Fruit fly (Drosophila melanogaster) whole organism, embryonic: ENCODE measurements around the gene TFAM.
A peak's percentile ranks its signal among the peaks of the same experiment; 100 is the strongest.

Experiments
- Bgb ChIP-seq: fragments of 200-800 bp; sonication (Bioruptor generic); IDR thresholded peaks from 2 replicates; pipeline ENCODE4 v1.3.6; 2022; ENCODE audit warnings: missing biosample characterization, missing genetic modification characterization; ENCODE audit not compliant: partially characterized antibody
- Bteb2 ChIP-seq: fragments of 200-800 bp; sonication (Bioruptor generic); optimal IDR thresholded peaks from 2 replicates; lab custom pipeline; 2016; ENCODE audit warnings: missing biosample characterization, missing genetic modification characterization
- CG10147 ChIP-seq: fragments of 200-800 bp; sonication (Bioruptor generic); optimal IDR thresholded peaks from 2 replicates; lab custom pipeline; 2019; ENCODE audit warnings: missing biosample characterization, mild to moderate bottlenecking, missing genetic modification characterization, moderate library complexity
- CG10543 ChIP-seq: fragments of 200-800 bp; sonication (Bioruptor generic); optimal IDR thresholded peaks from 3 replicates; lab custom pipeline; 2017; ENCODE audit warnings: missing biosample characterization, mild to moderate bottlenecking, missing genetic modification characterization, moderate library complexity
- CG11247 ChIP-seq: fragments of 200-800 bp; sonication (Bioruptor generic); IDR thresholded peaks from 2 replicates; pipeline ENCODE4 v1.3.6; 2022; ENCODE audit warnings: missing biosample characterization, missing genetic modification characterization
- CG11504 ChIP-seq: fragments of 200-800 bp; sonication (Bioruptor generic); optimal IDR thresholded peaks from 3 replicates; lab custom pipeline; 2019; ENCODE audit warnings: missing biosample characterization, mild to moderate bottlenecking, missing genetic modification characterization, moderate library complexity
- CG11723 ChIP-seq: fragments of 200-800 bp; sonication (Bioruptor generic); optimal IDR thresholded peaks from 2 replicates; lab custom pipeline; 2017; ENCODE audit warnings: missing biosample characterization, mild to moderate bottlenecking, missing genetic modification characterization
- CG15269 ChIP-seq: fragments of 200-800 bp; sonication (Bioruptor generic); optimal IDR thresholded peaks from 2 replicates; lab custom pipeline; 2018; ENCODE audit warnings: missing biosample characterization, mild to moderate bottlenecking, missing genetic modification characterization, moderate library complexity
- CG17361 ChIP-seq: fragments of 200-800 bp; sonication (Bioruptor generic); IDR thresholded peaks from 3 replicates; pipeline ENCODE4 v1.3.6; 2022; ENCODE audit warnings: missing biosample characterization, missing genetic modification characterization
- CG17612 ChIP-seq: fragments of 200-800 bp; sonication (Bioruptor generic); IDR thresholded peaks from 2 replicates; pipeline ENCODE4 v1.3.6; 2022; ENCODE audit warnings: missing biosample characterization, missing genetic modification characterization
- CG18619 ChIP-seq: fragments of 200-800 bp; sonication (Bioruptor generic); optimal IDR thresholded peaks from 3 replicates; lab custom pipeline; 2017; ENCODE audit warnings: missing biosample characterization, mild to moderate bottlenecking, missing genetic modification characterization
- CG30020 ChIP-seq: fragments of 200-800 bp; optimal IDR thresholded peaks from 2 replicates; lab custom pipeline; 2019; ENCODE audit warnings: missing biosample characterization, mild to moderate bottlenecking, missing genetic modification characterization, moderate library complexity
- CG3163 ChIP-seq: fragments of 200-800 bp; sonication (Bioruptor generic); optimal IDR thresholded peaks from 3 replicates; lab custom pipeline; 2016; ENCODE audit warnings: missing biosample characterization, missing genetic modification characterization
- CG33557 ChIP-seq: fragments of 200-800 bp; sonication (Bioruptor generic); optimal IDR thresholded peaks from 2 replicates; lab custom pipeline; 2019; ENCODE audit warnings: missing biosample characterization, mild to moderate bottlenecking, missing genetic modification characterization, moderate library complexity
- CG3847 ChIP-seq: fragments of 200-800 bp; sonication (Bioruptor generic); IDR thresholded peaks from 2 replicates; pipeline ENCODE4 v1.3.6; 2022; ENCODE audit warnings: missing biosample characterization, missing genetic modification characterization
- CG4730 ChIP-seq: fragments of 200-800 bp; sonication (Bioruptor generic); IDR thresholded peaks from 2 replicates; pipeline ENCODE4 v1.3.6; 2022; ENCODE audit warnings: missing biosample characterization, missing genetic modification characterization
- CG4820 ChIP-seq: fragments of 200-800 bp; sonication (Bioruptor generic); optimal IDR thresholded peaks from 3 replicates; lab custom pipeline; 2016; ENCODE audit warnings: missing biosample characterization, missing genetic modification characterization
- CG6689 ChIP-seq: fragments of 200-800 bp; sonication (Bioruptor generic); IDR thresholded peaks from 2 replicates; pipeline ENCODE4 v1.3.6; 2022; ENCODE audit warnings: missing biosample characterization, missing genetic modification characterization
- CG6813 ChIP-seq: fragments of 200-800 bp; sonication (Bioruptor generic); optimal IDR thresholded peaks from 2 replicates; lab custom pipeline; 2017; ENCODE audit warnings: missing biosample characterization, missing genetic modification characterization, mild to moderate bottlenecking, moderate library complexity, missing genetic modification reagents
- CG7271 ChIP-seq: fragments of 200-800 bp; sonication (Bioruptor generic); optimal IDR thresholded peaks from 2 replicates; lab custom pipeline; 2018; ENCODE audit warnings: missing biosample characterization, mild to moderate bottlenecking, missing genetic modification characterization, moderate library complexity
- CG7928 ChIP-seq: fragments of 200-800 bp; sonication (Bioruptor generic); optimal IDR thresholded peaks from 2 replicates; lab custom pipeline; 2017; ENCODE audit warnings: missing biosample characterization, mild to moderate bottlenecking, missing genetic modification characterization
- CG8765 ChIP-seq: fragments of 200-800 bp; sonication (Bioruptor generic); IDR thresholded peaks from 2 replicates; pipeline ENCODE4 v1.3.6; 2022; ENCODE audit warnings: missing biosample characterization, missing genetic modification characterization
- CG9797 ChIP-seq: fragments of 200-800 bp; sonication (Bioruptor generic); optimal IDR thresholded peaks from 3 replicates; lab custom pipeline; 2018; ENCODE audit warnings: missing biosample characterization, mild to moderate bottlenecking, missing genetic modification characterization
- H15 ChIP-seq: fragments of 200-800 bp; sonication (Bioruptor generic); IDR thresholded peaks from 3 replicates; pipeline ENCODE4 v1.3.6; 2022; ENCODE audit warnings: missing biosample characterization, missing genetic modification characterization
- Hey ChIP-seq: fragments of 200-800 bp; sonication (Bioruptor generic); optimal IDR thresholded peaks from 3 replicates; lab custom pipeline; 2018; ENCODE audit warnings: missing biosample characterization, mild to moderate bottlenecking, missing genetic modification characterization
- Hmx ChIP-seq: fragments of 200-800 bp; sonication (Bioruptor generic); optimal IDR thresholded peaks from 2 replicates; lab custom pipeline; 2016; ENCODE audit warnings: missing biosample characterization, missing genetic modification characterization
- Jarid2 ChIP-seq: fragments of 200-800 bp; sonication (Bioruptor generic); optimal IDR thresholded peaks from 3 replicates; lab custom pipeline; 2017; ENCODE audit warnings: mild to moderate bottlenecking, missing biosample characterization, missing genetic modification reagents, missing genetic modification characterization
- Lhr ChIP-seq: fragments of 200-800 bp; sonication (Bioruptor generic); optimal IDR thresholded peaks from 3 replicates; lab custom pipeline; 2017; ENCODE audit warnings: mild to moderate bottlenecking, missing biosample characterization, missing genetic modification reagents, missing genetic modification characterization
- Med ChIP-seq: fragments of 200-800 bp; sonication (Bioruptor generic); peaks from one replicate; lab custom pipeline; 2016; ENCODE audit warnings: missing biosample characterization, missing genetic modification characterization, mild to moderate bottlenecking, inconsistent platforms, moderate library complexity
- Meics ChIP-seq: fragments of 200-800 bp; sonication (Bioruptor generic); optimal IDR thresholded peaks from 2 replicates; lab custom pipeline; 2017; ENCODE audit warnings: missing biosample characterization, mild to moderate bottlenecking, missing genetic modification characterization
- Myb ChIP-seq: fragments of 200-800 bp; sonication (Bioruptor generic); optimal IDR thresholded peaks from 2 replicates; lab custom pipeline; 2016; ENCODE audit warnings: missing biosample characterization, missing genetic modification characterization
- Poxn ChIP-seq: fragments of 200-800 bp; sonication (Bioruptor generic); IDR thresholded peaks from 2 replicates; pipeline ENCODE4 v1.3.6; 2022; ENCODE audit warnings: missing biosample characterization, missing genetic modification characterization
- Sin3A ChIP-seq: fragments of >200 bp; optimal IDR thresholded peaks from 2 replicates; lab custom pipeline; 2018
- Vsx1 ChIP-seq: fragments of 200-800 bp; sonication (Bioruptor generic); optimal IDR thresholded peaks from 2 replicates; lab custom pipeline; 2017; ENCODE audit warnings: missing biosample characterization, mild to moderate bottlenecking, missing genetic modification characterization, missing genetic modification reagents
- Xbp1 ChIP-seq: fragments of 200-800 bp; sonication (Bioruptor generic); optimal IDR thresholded peaks from 3 replicates; lab custom pipeline; 2016; ENCODE audit warnings: missing biosample characterization, mild to moderate bottlenecking, missing genetic modification characterization
- bowl ChIP-seq: fragments of 200-800 bp; sonication (Bioruptor generic); IDR thresholded peaks from 2 replicates; pipeline ENCODE4 v1.3.6; 2022; ENCODE audit warnings: missing biosample characterization, missing genetic modification characterization
- caup ChIP-seq: fragments of 200-800 bp; sonication (Bioruptor generic); optimal IDR thresholded peaks from 3 replicates; lab custom pipeline; 2017; ENCODE audit warnings: missing biosample characterization, mild to moderate bottlenecking, missing genetic modification characterization, moderate library complexity; ENCODE audit not compliant: severe bottlenecking
- chif ChIP-seq, 2 experiments: fragments of 200-800 bp; sonication (Bioruptor generic); optimal IDR thresholded peaks; 3 replicates each; lab custom pipeline; 2016; ENCODE audit warnings: missing biosample characterization in 2 of 2, missing genetic modification characterization in 2 of 2
- dati ChIP-seq: fragments of 200-800 bp; sonication (Bioruptor generic); IDR thresholded peaks from 2 replicates; pipeline ENCODE4 v1.3.6; 2022; ENCODE audit warnings: missing biosample characterization, missing genetic modification characterization
- fd64A ChIP-seq: fragments of 200-800 bp; sonication (Bioruptor generic); optimal IDR thresholded peaks from 3 replicates; lab custom pipeline; 2018; ENCODE audit warnings: missing biosample characterization, mild to moderate bottlenecking, missing genetic modification characterization
- fd96Cb ChIP-seq: fragments of 200-800 bp; sonication (Bioruptor generic); optimal IDR thresholded peaks from 2 replicates; lab custom pipeline; 2018; ENCODE audit warnings: missing biosample characterization, mild to moderate bottlenecking, missing genetic modification characterization, moderate library complexity
- fu2 ChIP-seq: fragments of 200-800 bp; sonication (Bioruptor generic); optimal IDR thresholded peaks from 2 replicates; lab custom pipeline; 2016; ENCODE audit warnings: missing biosample characterization, missing genetic modification characterization
- gem ChIP-seq: fragments of 200-800 bp; sonication (Bioruptor generic); optimal IDR thresholded peaks from 2 replicates; lab custom pipeline; 2019; ENCODE audit warnings: missing biosample characterization, mild to moderate bottlenecking, missing genetic modification characterization, moderate library complexity
- grau ChIP-seq: fragments of 200-800 bp; optimal IDR thresholded peaks from 3 replicates; lab custom pipeline; 2019; ENCODE audit warnings: missing biosample characterization, mild to moderate bottlenecking, missing genetic modification characterization, moderate library complexity
- gsb ChIP-seq: fragments of 200-800 bp; sonication (Bioruptor generic); IDR thresholded peaks from 2 replicates; pipeline ENCODE4 v1.3.6; 2022; ENCODE audit warnings: missing biosample characterization, missing genetic modification characterization
- mirr ChIP-seq: fragments of 200-800 bp; sonication (Bioruptor generic); optimal IDR thresholded peaks from 3 replicates; lab custom pipeline; 2018; ENCODE audit warnings: missing biosample characterization, mild to moderate bottlenecking, missing genetic modification characterization
- run ChIP-seq: fragments of 200-800 bp; sonication (Bioruptor generic); optimal IDR thresholded peaks from 3 replicates; lab custom pipeline; 2018; ENCODE audit warnings: missing biosample characterization, mild to moderate bottlenecking, missing genetic modification characterization
- slbo ChIP-seq: fragments of 200-800 bp; sonication (Bioruptor generic); IDR thresholded peaks from 2 replicates; pipeline ENCODE4 v1.3.6; 2022; ENCODE audit warnings: missing biosample characterization, missing genetic modification characterization
- trh ChIP-seq: fragments of 200-800 bp; sonication (Bioruptor generic); optimal IDR thresholded peaks from 2 replicates; lab custom pipeline; 2016; ENCODE audit warnings: missing biosample characterization, missing genetic modification characterization
- twi ChIP-seq: fragments of 200-800 bp; optimal IDR thresholded peaks from 2 replicates; lab custom pipeline; 2019; ENCODE audit warnings: missing biosample characterization, mild to moderate bottlenecking, missing genetic modification characterization, moderate library complexity
- wdn ChIP-seq: fragments of 200-800 bp; sonication (Bioruptor generic); IDR thresholded peaks from 2 replicates; pipeline ENCODE4 v1.3.6; 2022; ENCODE audit warnings: missing biosample characterization, missing genetic modification characterization
- z ChIP-seq: fragments of 200-800 bp; sonication (Bioruptor generic); IDR thresholded peaks from 3 replicates; pipeline ENCODE4 v1.3.6; 2022; ENCODE audit warnings: missing biosample characterization, missing genetic modification characterization

Gene TFAM

DNA sequence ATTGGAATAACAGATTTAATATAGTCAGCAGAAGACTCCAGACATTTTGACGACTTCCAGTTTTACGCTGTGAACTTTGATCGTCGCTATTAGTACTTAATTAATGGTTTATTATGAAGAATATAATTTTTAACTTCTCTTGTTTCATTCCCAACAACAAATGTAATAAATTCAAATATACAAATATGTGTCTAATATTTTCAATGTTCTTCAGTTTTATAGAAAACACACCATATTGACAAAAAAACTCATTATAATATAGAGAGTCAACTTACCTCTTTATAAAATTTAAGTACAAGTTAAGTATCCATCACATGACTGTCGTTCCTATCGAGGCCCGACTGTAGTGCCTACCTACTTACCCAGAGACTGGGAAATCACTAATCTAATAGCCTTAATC lies 3.5 kb downstream of the TFAM start (continued):
- TF ChIP-seq CG18619 (GFP tag; lab: Kevin White, UChicago), result no peak
- peak; percentile 11 for TF ChIP-seq Meics
- TF ChIP-seq CG10147, result peak; percentile 22
- TF ChIP-seq Bteb2 (GFP tag; lab: Kevin White, UChicago), result no peak
- no peak for TF ChIP-seq Poxn (GFP tag; lab: Robert Waterston, UW)
- peak; percentile 16 for TF ChIP-seq twi (tag; lab: Kevin White, UChicago)
- no peak for TF ChIP-seq gsb (GFP tag; lab: Robert Waterston, UW)
- no peak for TF ChIP-seq dati (GFP tag; lab: Robert Waterston, UW)
- no peak for TF ChIP-seq CG8765 (GFP tag; lab: Robert Waterston, UW)
- peak in 1 of 2 experiments; percentile 10 for TF ChIP-seq chif (GFP tag; optimal IDR thresholded peaks at IDR 0.05; lab: Kevin White, UChicago)
- no peak for TF ChIP-seq CG3847
- TF ChIP-seq CG15269 (tag; lab: Kevin White, UChicago), result peak; percentile 20
- no peak for TF ChIP-seq slbo
- TF ChIP-seq CG11247 (GFP tag; lab: Robert Waterston, UW), result no peak
- peak; percentile 45 for TF ChIP-seq gem (tag; lab: Kevin White, UChicago)
- TF ChIP-seq Hey (tag; lab: Kevin White, UChicago), result no peak
- TF ChIP-seq Med (GFP tag; lab: Kevin White, UChicago), result peak; percentile 42
- peak; percentile 11 for TF ChIP-seq CG11504 (tag; lab: Kevin White, UChicago)
- TF ChIP-seq run, result no peak
- TF ChIP-seq CG4820 (GFP tag; lab: Kevin White, UChicago), result no peak
- TF ChIP-seq fd96Cb (tag; lab: Kevin White, UChicago), result no peak
- no peak for TF ChIP-seq fd64A (GFP tag; lab: Kevin White, UChicago)
- no peak for TF ChIP-seq Jarid2
- no peak for TF ChIP-seq H15 (GFP tag; lab: Robert Waterston, UW)
- TF ChIP-seq CG6689 (GFP tag; lab: Robert Waterston, UW), result no peak
- no peak for TF ChIP-seq CG33557 (GFP tag; lab: Kevin White, UChicago)
- no peak for TF ChIP-seq Hmx
- TF ChIP-seq CG7928 (GFP tag; lab: Kevin White, UChicago), result no peak
- no peak for TF ChIP-seq mirr (GFP tag; lab: Kevin White, UChicago)
- TF ChIP-seq wdn (GFP tag; lab: Robert Waterston, UW), result no peak
- TF ChIP-seq CG30020 (tag; lab: Kevin White, UChicago), result no peak
- no peak for TF ChIP-seq Bgb (GFP tag; lab: Robert Waterston, UW)
- no peak for TF ChIP-seq caup
- no peak for TF ChIP-seq CG7271 (tag; lab: Kevin White, UChicago)
- TF ChIP-seq Lhr, result no peak
- TF ChIP-seq z (GFP tag; lab: Robert Waterston, UW), result no peak
- TF ChIP-seq CG6813 (GFP tag; lab: Kevin White, UChicago), result no peak
- TF ChIP-seq CG4730, result no peak
- peak; percentile 55; the same call in 1 of the 3 replicates for TF ChIP-seq CG17361 (GFP tag; lab: Robert Waterston, UW)
- TF ChIP-seq grau, result peak; percentile 90
- no peak for TF ChIP-seq CG3163
- no peak for TF ChIP-seq CG11723 (GFP tag; lab: Kevin White, UChicago)
- no peak for TF ChIP-seq CG17612 (GFP tag; lab: Robert Waterston, UW)
- TF ChIP-seq CG10543 (GFP tag; lab: Kevin White, UChicago), result no peak
- TF ChIP-seq trh (GFP tag; lab: Kevin White, UChicago), result no peak
- TF ChIP-seq Myb (GFP tag; lab: Kevin White, UChicago), result no peak
- TF ChIP-seq bowl (GFP tag; lab: Robert Waterston, UW), result no peak
- TF ChIP-seq Xbp1 (GFP tag; lab: Kevin White, UChicago), result no peak
- TF ChIP-seq CG9797 (GFP tag; lab: Kevin White, UChicago), result no peak
- no peak for TF ChIP-seq Vsx1 (GFP tag; lab: Kevin White, UChicago)
- TF ChIP-seq fu2, result no peak
- TF ChIP-seq Sin3A (lab: Kevin White, UChicago), result no peak
